Fruit fly (Drosophila melanogaster) S2 (cell line): ENCODE measurements around the gene CG31612.

Source experiments
- CG8478 ChIP-seq: fragments of >200 bp; optimal IDR thresholded peaks from 2 replicates; lab custom pipeline; 2018
- CTCF ChIP-seq, 2 experiments: fragments of >200 bp; optimal IDR thresholded peaks; 2 replicates each; lab custom pipeline; 2018

DNA sequence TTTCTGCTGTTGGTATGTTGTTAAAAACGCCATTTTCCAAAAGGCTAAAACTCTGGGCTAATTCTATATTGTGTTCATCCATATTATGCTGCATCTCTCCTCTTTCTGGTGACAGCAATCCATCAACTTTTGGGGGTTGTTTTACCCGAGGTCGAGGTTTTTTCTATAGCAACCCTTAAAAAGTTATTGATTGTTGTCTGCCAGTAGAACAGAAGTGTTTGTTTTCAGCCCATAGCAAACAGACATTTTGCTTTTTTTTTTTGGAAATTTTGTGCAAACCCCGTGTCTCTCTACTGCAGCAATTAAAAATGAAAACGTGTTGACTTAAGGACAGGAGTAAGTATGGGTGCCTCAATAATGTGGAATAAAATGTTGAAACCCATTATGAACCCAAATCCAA is 11.1 kb upstream of the CG31612 start:
- TF ChIP-seq CG8478 (lab: Kevin White, UChicago), result no peak
- TF ChIP-seq CTCF (optimal IDR thresholded peaks at IDR 0.05; lab: Kevin White, UChicago), result no peak
